Worm (Caenorhabditis elegans) whole organism, late embryonic: ENCODE results near the gene tmem-258.

Experiments
- ets-4 ChIP-seq: sonication (generic microtip); optimal IDR thresholded peaks from 2 replicates; lab custom pipeline; 2016; ENCODE audit warnings: missing genetic modification characterization, missing compliant biosample characterization
- madf-2 ChIP-seq: sonication (generic microtip); optimal IDR thresholded peaks from 2 replicates; lab custom pipeline; 2017; ENCODE audit warnings: missing genetic modification characterization, missing compliant biosample characterization
- nhr-232 ChIP-seq: sonication (generic microtip); optimal IDR thresholded peaks from 2 replicates; lab custom pipeline; 2016; ENCODE audit warnings: missing genetic modification characterization, missing compliant biosample characterization
- ref-2 ChIP-seq: sonication (generic microtip); optimal IDR thresholded peaks from 2 replicates; lab custom pipeline; 2016; ENCODE audit warnings: missing genetic modification characterization, missing compliant biosample characterization
- tbx-2 ChIP-seq: sonication (generic microtip); optimal IDR thresholded peaks from 2 replicates; lab custom pipeline; 2016; ENCODE audit warnings: missing genetic modification characterization, missing compliant biosample characterization

- TF ChIP-seq madf-2 (tag; lab: Kevin White, UChicago) (no peak), ref-2 (tag; lab: Kevin White, UChicago) (no peak), nhr-232 (tag; lab: Kevin White, UChicago) (no peak), ets-4 (tag; lab: Kevin White, UChicago) (no peak), tbx-2 (tag; lab: Kevin White, UChicago) (no peak)
Measured at ce11 chrV:7050153-7050552, 12.8 kb upstream of the tmem-258 start.
